Fruit fly (Drosophila melanogaster) whole organism, embryonic: Measurements from ENCODE around the gene Liprin-alpha.

Source experiments
- Atf6 ChIP-seq: fragments of 200-800 bp; sonication (Bioruptor generic); IDR thresholded peaks from 2 replicates; pipeline ENCODE4 v1.3.6; 2022; ENCODE audit warnings: missing biosample characterization, missing genetic modification characterization
- Bgb ChIP-seq: fragments of 200-800 bp; sonication (Bioruptor generic); IDR thresholded peaks from 2 replicates; pipeline ENCODE4 v1.3.6; 2022; ENCODE audit warnings: missing biosample characterization, missing genetic modification characterization; ENCODE audit not compliant: partially characterized antibody
- CG11085 ChIP-seq: fragments of 200-800 bp; sonication (Bioruptor generic); IDR thresholded peaks from 2 replicates; pipeline ENCODE4 v1.3.6; 2022; ENCODE audit warnings: missing biosample characterization, missing genetic modification characterization
- CG12391 ChIP-seq: fragments of 200-800 bp; sonication (Bioruptor generic); optimal IDR thresholded peaks from 3 replicates; lab custom pipeline; 2018; ENCODE audit warnings: missing biosample characterization, mild to moderate bottlenecking, missing genetic modification characterization, moderate library complexity
- CG13287 ChIP-seq: fragments of 200-800 bp; sonication (Bioruptor generic); IDR thresholded peaks from 2 replicates; pipeline ENCODE4 v1.3.6; 2022; ENCODE audit warnings: missing biosample characterization, missing genetic modification characterization; ENCODE audit not compliant: partially characterized antibody
- CG1529 ChIP-seq: fragments of 200-800 bp; sonication (Bioruptor generic); optimal IDR thresholded peaks from 3 replicates; lab custom pipeline; 2018; ENCODE audit warnings: missing biosample characterization, missing genetic modification characterization
- CG1603 ChIP-seq: fragments of 200-800 bp; sonication (Bioruptor generic); optimal IDR thresholded peaks from 2 replicates; lab custom pipeline; 2019; ENCODE audit warnings: missing biosample characterization, mild to moderate bottlenecking, missing genetic modification characterization, moderate library complexity
- CG16813 ChIP-seq: fragments of 200-800 bp; sonication (Bioruptor generic); IDR thresholded peaks from 3 replicates; pipeline ENCODE4 v1.3.6; 2022; ENCODE audit warnings: missing biosample characterization, missing genetic modification characterization; ENCODE audit not compliant: partially characterized antibody
- CG17186 ChIP-seq: fragments of 200-800 bp; sonication (Bioruptor generic); optimal IDR thresholded peaks from 3 replicates; lab custom pipeline; 2017; ENCODE audit warnings: missing biosample characterization, missing genetic modification reagents, missing genetic modification characterization
- CG2116 ChIP-seq: fragments of 200-800 bp; sonication (Bioruptor generic); optimal IDR thresholded peaks from 3 replicates; lab custom pipeline; 2018; ENCODE audit warnings: missing biosample characterization, mild to moderate bottlenecking, missing genetic modification characterization
- CG2712 ChIP-seq: fragments of 200-800 bp; optimal IDR thresholded peaks from 3 replicates; lab custom pipeline; 2019; ENCODE audit warnings: missing biosample characterization, mild to moderate bottlenecking, missing genetic modification characterization, moderate library complexity
- CG33213 ChIP-seq: fragments of 200-800 bp; sonication (Bioruptor generic); optimal IDR thresholded peaks from 3 replicates; lab custom pipeline; 2016; ENCODE audit warnings: missing biosample characterization, missing genetic modification characterization
- CG34224 ChIP-seq: fragments of 200-800 bp; sonication (Bioruptor generic); IDR thresholded peaks from 3 replicates; pipeline ENCODE4 v1.3.6; 2022; ENCODE audit warnings: missing biosample characterization, missing genetic modification characterization; ENCODE audit not compliant: partially characterized antibody
- CG3847 ChIP-seq: fragments of 200-800 bp; sonication (Bioruptor generic); IDR thresholded peaks from 2 replicates; pipeline ENCODE4 v1.3.6; 2022; ENCODE audit warnings: missing biosample characterization, missing genetic modification characterization
- CG9797 ChIP-seq: fragments of 200-800 bp; sonication (Bioruptor generic); optimal IDR thresholded peaks from 3 replicates; lab custom pipeline; 2018; ENCODE audit warnings: missing biosample characterization, mild to moderate bottlenecking, missing genetic modification characterization
- Ets65A ChIP-seq: fragments of 200-800 bp; sonication (Bioruptor generic); peaks from one replicate; lab custom pipeline; 2016; ENCODE audit warnings: missing biosample characterization, missing genetic modification characterization
- HLH4C ChIP-seq: fragments of 200-800 bp; sonication (Bioruptor generic); IDR thresholded peaks from 3 replicates; pipeline ENCODE4 v1.3.6; 2022; ENCODE audit warnings: missing biosample characterization, missing genetic modification characterization; ENCODE audit not compliant: partially characterized antibody
- HmgZ ChIP-seq: fragments of 200-800 bp; sonication (Bioruptor generic); optimal IDR thresholded peaks from 2 replicates; lab custom pipeline; 2018; ENCODE audit warnings: missing biosample characterization, mild to moderate bottlenecking, missing genetic modification characterization
- Hr51 ChIP-seq, 2 experiments: fragments of 200-800 bp; sonication (Bioruptor generic); optimal IDR thresholded peaks; 2 replicates in 1 of 2; 3 replicates in 1 of 2; lab custom pipeline; 2016 to 2018; ENCODE audit warnings: missing biosample characterization in 2 of 2, missing genetic modification characterization in 2 of 2, mild to moderate bottlenecking in 1 of 2, moderate library complexity in 1 of 2
- MBD-R2 ChIP-seq: fragments of 200-800 bp; sonication (Bioruptor generic); IDR thresholded peaks from 2 replicates; pipeline ENCODE4 v1.3.6; 2022; ENCODE audit warnings: missing biosample characterization, missing genetic modification characterization
- Max ChIP-seq: fragments of 200-800 bp; sonication (Bioruptor generic); optimal IDR thresholded peaks from 2 replicates; lab custom pipeline; 2016; ENCODE audit warnings: missing biosample characterization, mild to moderate bottlenecking, missing genetic modification characterization
- Myb ChIP-seq: fragments of 200-800 bp; sonication (Bioruptor generic); optimal IDR thresholded peaks from 2 replicates; lab custom pipeline; 2016; ENCODE audit warnings: missing biosample characterization, missing genetic modification characterization
- NFAT ChIP-seq: fragments of 200-800 bp; sonication (Bioruptor generic); IDR thresholded peaks from 2 replicates; pipeline ENCODE4 v1.3.6; 2022; ENCODE audit warnings: missing biosample characterization, missing genetic modification characterization
- Opbp ChIP-seq: fragments of 200-800 bp; sonication (Bioruptor generic); IDR thresholded peaks from 3 replicates; pipeline ENCODE4 v1.3.6; 2022; ENCODE audit warnings: missing biosample characterization, missing genetic modification characterization; ENCODE audit not compliant: partially characterized antibody
- Spps ChIP-seq: fragments of 200-800 bp; sonication (Bioruptor generic); optimal IDR thresholded peaks from 2 replicates; lab custom pipeline; 2018; ENCODE audit warnings: missing biosample characterization, mild to moderate bottlenecking, missing genetic modification characterization
- Stat92E ChIP-seq, 3 experiments: fragments of >200 bp in 2 of 3; fragments of 200-800 bp in 1 of 3; sonication (Bioruptor generic) in 1 of 3; optimal IDR thresholded peaks; 2 replicates each; lab custom pipeline; 2017 to 2019; ENCODE audit warnings: missing biosample characterization in 3 of 3, missing genetic modification characterization in 3 of 3, mild to moderate bottlenecking in 1 of 3, moderate library complexity in 1 of 3
- az2 ChIP-seq: fragments of 200-800 bp; sonication (Bioruptor generic); optimal IDR thresholded peaks from 3 replicates; lab custom pipeline; 2016; ENCODE audit warnings: missing biosample characterization, missing genetic modification characterization
- chm ChIP-seq: fragments of 200-800 bp; sonication (Bioruptor generic); IDR thresholded peaks from 2 replicates; pipeline ENCODE4 v1.3.6; 2022; ENCODE audit warnings: missing biosample characterization, missing genetic modification characterization
- dan ChIP-seq: fragments of 200-800 bp; sonication (Bioruptor generic); IDR thresholded peaks from 2 replicates; pipeline ENCODE4 v1.3.6; 2022; ENCODE audit warnings: missing biosample characterization, missing genetic modification characterization
- dm ChIP-seq: fragments of 200-800 bp; sonication (Bioruptor generic); optimal IDR thresholded peaks from 3 replicates; lab custom pipeline; 2016; ENCODE audit warnings: missing biosample characterization, missing genetic modification characterization
- ems ChIP-seq: fragments of 200-800 bp; sonication (Bioruptor generic); optimal IDR thresholded peaks from 3 replicates; lab custom pipeline; 2016; ENCODE audit warnings: missing biosample characterization, missing genetic modification characterization
- gcm2 ChIP-seq: fragments of 200-800 bp; sonication (Bioruptor generic); optimal IDR thresholded peaks from 2 replicates; lab custom pipeline; 2016; ENCODE audit warnings: missing biosample characterization, missing genetic modification characterization
- gfzf ChIP-seq: fragments of 200-800 bp; sonication (Bioruptor generic); optimal IDR thresholded peaks from 2 replicates; lab custom pipeline; 2016; ENCODE audit warnings: missing biosample characterization, mild to moderate bottlenecking, missing genetic modification characterization, moderate library complexity
- hbn ChIP-seq: fragments of 200-800 bp; sonication (Bioruptor generic); IDR thresholded peaks from 2 replicates; pipeline ENCODE4 v1.3.6; 2022; ENCODE audit warnings: missing biosample characterization, missing genetic modification characterization; ENCODE audit not compliant: partially characterized antibody
- hth ChIP-seq: fragments of >200 bp; optimal IDR thresholded peaks from 2 replicates; lab custom pipeline; 2017; ENCODE audit warnings: inconsistent platforms
- inv ChIP-seq: fragments of 200-800 bp; sonication (Bioruptor generic); IDR thresholded peaks from 2 replicates; pipeline ENCODE4 v1.3.6; 2022; ENCODE audit warnings: missing biosample characterization, missing genetic modification characterization; ENCODE audit not compliant: partially characterized antibody
- knrl ChIP-seq: fragments of 200-800 bp; sonication (Bioruptor generic); IDR thresholded peaks from 3 replicates; pipeline ENCODE4 v1.3.6; 2022; ENCODE audit warnings: missing biosample characterization, missing genetic modification characterization; ENCODE audit not compliant: partially characterized antibody
- luna ChIP-seq: fragments of 200-800 bp; sonication (Bioruptor generic); optimal IDR thresholded peaks from 2 replicates; lab custom pipeline; 2016; ENCODE audit warnings: missing biosample characterization, missing genetic modification characterization
- nerfin-1 ChIP-seq: fragments of 200-800 bp; sonication (Bioruptor generic); optimal IDR thresholded peaks from 3 replicates; lab custom pipeline; 2019; ENCODE audit warnings: missing biosample characterization, mild to moderate bottlenecking, missing genetic modification characterization, moderate library complexity
- nmo ChIP-seq: fragments of 200-800 bp; sonication (Bioruptor generic); optimal IDR thresholded peaks from 2 replicates; lab custom pipeline; 2018; ENCODE audit warnings: missing biosample characterization, mild to moderate bottlenecking, missing genetic modification characterization, moderate library complexity
- phol ChIP-seq: fragments of 200-800 bp; sonication (Bioruptor generic); optimal IDR thresholded peaks from 3 replicates; lab custom pipeline; 2018; ENCODE audit warnings: missing biosample characterization, mild to moderate bottlenecking, missing genetic modification characterization, moderate library complexity
- pum ChIP-seq: fragments of 200-800 bp; sonication (Bioruptor generic); optimal IDR thresholded peaks from 2 replicates; lab custom pipeline; 2016; ENCODE audit warnings: missing biosample characterization, missing genetic modification characterization
- ro ChIP-seq: fragments of 200-800 bp; sonication (Bioruptor generic); IDR thresholded peaks from 2 replicates; pipeline ENCODE4 v1.3.6; 2022; ENCODE audit warnings: missing biosample characterization, missing genetic modification characterization
- row ChIP-seq: fragments of 200-800 bp; sonication (Bioruptor generic); IDR thresholded peaks from 3 replicates; pipeline ENCODE4 v1.3.6; 2022; ENCODE audit warnings: missing biosample characterization, missing genetic modification characterization
- sd ChIP-seq: fragments of 200-800 bp; sonication (Bioruptor generic); optimal IDR thresholded peaks from 3 replicates; lab custom pipeline; 2018; ENCODE audit warnings: missing biosample characterization, mild to moderate bottlenecking, missing genetic modification characterization, moderate library complexity
- sens ChIP-seq: fragments of 200-800 bp; sonication (Bioruptor generic); peaks from one replicate; lab custom pipeline; 2016; ENCODE audit warnings: missing biosample characterization, missing genetic modification characterization
- stwl ChIP-seq: fragments of 200-800 bp; sonication (Bioruptor generic); optimal IDR thresholded peaks from 3 replicates; lab custom pipeline; 2018; ENCODE audit warnings: missing biosample characterization, mild to moderate bottlenecking, missing genetic modification characterization, moderate library complexity
- sug ChIP-seq: fragments of 200-800 bp; optimal IDR thresholded peaks from 2 replicates; lab custom pipeline; 2019; ENCODE audit warnings: missing biosample characterization, mild to moderate bottlenecking, missing genetic modification characterization, moderate library complexity
- trh ChIP-seq: fragments of 200-800 bp; sonication (Bioruptor generic); optimal IDR thresholded peaks from 2 replicates; lab custom pipeline; 2016; ENCODE audit warnings: missing biosample characterization, missing genetic modification characterization
- unc-4 ChIP-seq: fragments of 200-800 bp; sonication (Bioruptor generic); IDR thresholded peaks from 2 replicates; pipeline ENCODE4 v1.3.6; 2022; ENCODE audit warnings: missing biosample characterization, missing genetic modification characterization; ENCODE audit not compliant: partially characterized antibody

Liprin-alpha gene

dm6 chr2L:6717460-6717859 lies 6.2 kb upstream of the Liprin-alpha start, which contains the start of gene Aatf (continued):
- TF ChIP-seq MBD-R2 (GFP tag; lab: Robert Waterston, UW) (peak; percentile 84), stwl (tag; lab: Kevin White, UChicago) (peak; percentile 55), Myb (peak; percentile 47), ro (GFP tag; lab: Robert Waterston, UW) (no peak), gcm2 (no peak), CG33213 (GFP tag; lab: Kevin White, UChicago) (peak; percentile 28), hbn (GFP tag; lab: Robert Waterston, UW) (peak; percentile 85), az2 (GFP tag; lab: Kevin White, UChicago) (no peak), dm (peak; percentile 94), Atf6 (GFP tag; lab: Robert Waterston, UW) (0 out of 2 replicates have a peak, but pooled peaks have one; percentile 33), CG9797 (GFP tag; lab: Kevin White, UChicago) (peak; percentile 90), Ets65A (GFP tag; lab: Kevin White, UChicago) (peak; percentile 51), CG13287 (peak; percentile 95), phol (peak; percentile 37), inv (GFP tag; lab: Robert Waterston, UW) (peak; percentile 70), knrl (peak; percentile 80), CG1603 (tag; lab: Kevin White, UChicago) (peak; percentile 64), nmo (GFP tag; lab: Kevin White, UChicago) (peak; percentile 42), hth (no peak), CG11085 (no peak), luna (GFP tag; lab: Kevin White, UChicago) (no peak), sd (tag; lab: Kevin White, UChicago) (peak; percentile 55), Bgb (peak; percentile 89), gfzf (GFP tag; lab: Kevin White, UChicago) (peak; percentile 64), pum (no peak), chm (no peak), CG2116 (GFP tag; lab: Kevin White, UChicago) (peak; percentile 81), HmgZ (tag; lab: Kevin White, UChicago) (peak; percentile 32), dan (no peak), Stat92E (GFP tag; optimal IDR thresholded peaks at IDR 0.05; lab: Kevin White, UChicago) (peak in 1 of 3 experiments; percentile 15), trh (GFP tag; lab: Kevin White, UChicago) (no peak), sug (tag; lab: Kevin White, UChicago) (peak; percentile 3), Opbp (GFP tag; lab: Robert Waterston, UW) (peak; percentile 82; the same call in 2 of the 3 replicates), row (peak; percentile 28; the same call in 1 of the 3 replicates), CG2712 (tag; lab: Kevin White, UChicago) (peak; percentile 14), NFAT (GFP tag; lab: Robert Waterston, UW) (no peak), Max (GFP tag; lab: Kevin White, UChicago) (peak; percentile 66), nerfin-1 (tag; lab: Kevin White, UChicago) (no peak), sens (peak; percentile 77), CG3847 (GFP tag; lab: Robert Waterston, UW) (peak; percentile 36; the same call in 1 of the 2 replicates), CG1529 (GFP tag; lab: Kevin White, UChicago) (no peak), CG17186 (peak; percentile 72), HLH4C (peak; percentile 71), CG16813 (GFP tag; lab: Robert Waterston, UW) (peak; percentile 79), CG12391 (no peak), Spps (tag; lab: Kevin White, UChicago) (no peak), Hr51 (GFP tag; optimal IDR thresholded peaks at IDR 0.05; lab: Kevin White, UChicago) (no peak), CG34224 (GFP tag; lab: Robert Waterston, UW) (peak; percentile 88), unc-4 (peak; percentile 89), ems (GFP tag; lab: Kevin White, UChicago) (peak; percentile 5)
